Worm (Caenorhabditis elegans) whole organism, L2 larva: Measurements from ENCODE around the gene M01A8.1.

ENCODE experiments used
- blmp-1 ChIP-seq: sonication (generic microtip); optimal IDR thresholded peaks from 2 replicates; lab custom pipeline; 2017; ENCODE audit warnings: missing genetic modification characterization, mild to moderate bottlenecking, missing compliant biosample characterization, antibody characterized with exemption, moderate library complexity; ENCODE audit not compliant: insufficient read depth
- egl-27 ChIP-seq: sonication (generic microtip); optimal IDR thresholded peaks from 3 replicates; lab custom pipeline; 2017; ENCODE audit warnings: missing biosample characterization, missing genetic modification reagents, missing genetic modification characterization
- nhr-237 ChIP-seq: fragments of 150-350 bp; optimal IDR thresholded peaks from 2 replicates; lab custom pipeline; 2014; ENCODE audit warnings: missing biosample characterization, missing genetic modification characterization
- ztf-11 ChIP-seq: sonication (generic microtip); optimal IDR thresholded peaks from 2 replicates; lab custom pipeline; 2017; ENCODE audit warnings: missing biosample characterization, missing genetic modification characterization

- TF ChIP-seq blmp-1 (tag; lab: Kevin White, UChicago): peak; percentile 58
- no peak for TF ChIP-seq ztf-11
- TF ChIP-seq nhr-237: no peak
- no peak for TF ChIP-seq egl-27 (tag; lab: Kevin White, UChicago)
These were observed 20.7 kb downstream of the M01A8.1 start for ce11 chrIII:9277803-9278202.
